Worm (Caenorhabditis elegans) whole organism, midembryonic: ENCODE measurements around the gene H38K22.6.
A peak's percentile ranks its signal among the peaks of the same experiment; 100 is the strongest.

ENCODE experiments used
- T22C8.4 ChIP-seq: fragments of 200-800 bp; sonication (Bioruptor generic); IDR thresholded peaks from 2 replicates; pipeline ENCODE4 v1.3.6; 2022; ENCODE audit warnings: missing genetic modification characterization, missing compliant biosample characterization
- cog-1 ChIP-seq: sonication (generic microtip); optimal IDR thresholded peaks from 2 replicates; lab custom pipeline; 2016; ENCODE audit warnings: missing genetic modification characterization, missing compliant biosample characterization
- flt-1 ChIP-seq: fragments of 200-800 bp; sonication (Bioruptor generic); IDR thresholded peaks from 2 replicates; pipeline ENCODE4 v1.3.6; 2022; ENCODE audit warnings: missing genetic modification characterization, missing compliant biosample characterization
- klf-2 ChIP-seq: fragments of 200-800 bp; sonication (Bioruptor generic); conservative IDR thresholded peaks from 2 replicates; pipeline ENCODE4 v1.3.6; 2022; ENCODE audit warnings: missing genetic modification reagents, missing genetic modification characterization, missing compliant biosample characterization
- med-1 ChIP-seq: sonication (generic microtip); optimal IDR thresholded peaks from 2 replicates; lab custom pipeline; 2017; ENCODE audit warnings: missing genetic modification characterization, mild to moderate bottlenecking, missing compliant biosample characterization, antibody characterized with exemption, missing genetic modification reagents; ENCODE audit not compliant: insufficient read depth
- ref-1 ChIP-seq: fragments of 200-800 bp; sonication (Bioruptor generic); conservative IDR thresholded peaks from 2 replicates; pipeline ENCODE4 v1.3.6; 2022; ENCODE audit warnings: missing genetic modification reagents, missing genetic modification characterization, missing compliant biosample characterization
- tab-1 ChIP-seq: fragments of 200-800 bp; sonication (Bioruptor generic); IDR thresholded peaks from 2 replicates; pipeline ENCODE4 v1.3.6; 2022; ENCODE audit warnings: missing genetic modification characterization, missing compliant biosample characterization
- ztf-23 ChIP-seq: fragments of 200-800 bp; sonication (Bioruptor generic); IDR thresholded peaks from 2 replicates; pipeline ENCODE4 v1.3.6; 2022; ENCODE audit warnings: missing genetic modification reagents, missing genetic modification characterization, missing compliant biosample characterization
- ztf-29 ChIP-seq: fragments of 200-800 bp; sonication (Bioruptor generic); IDR thresholded peaks from 2 replicates; pipeline ENCODE4 v1.3.6; 2022; ENCODE audit warnings: missing genetic modification reagents, missing genetic modification characterization, missing compliant biosample characterization

The H38K22.6 gene

DNA sequence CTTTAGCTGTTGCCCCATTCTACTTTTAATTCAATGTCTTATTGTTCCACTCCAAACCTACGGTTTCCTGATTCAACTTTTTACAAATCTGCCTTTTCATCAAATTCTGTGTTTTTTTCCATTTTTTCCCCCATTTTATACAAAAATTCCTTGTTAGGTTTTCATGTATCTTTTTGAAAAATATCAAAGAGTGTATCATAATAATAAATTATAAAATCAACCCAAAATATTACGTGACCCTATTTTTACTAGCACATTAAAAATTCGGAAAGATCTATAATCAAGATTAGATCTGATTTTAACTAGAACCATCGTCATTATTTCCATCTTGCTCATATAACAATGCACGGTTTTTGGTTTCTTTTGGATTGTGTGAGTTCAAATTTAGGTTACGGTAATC, at the start of gene H38K22.6:
H38K22.6 (plus strand) TSS at position 301 of the 400 bp plus-strand sequence.
- TF ChIP-seq flt-1, result no peak
- TF ChIP-seq T22C8.4 (GFP tag; lab: Robert Waterston, UW), result no peak
- TF ChIP-seq ztf-23 (GFP tag; lab: Robert Waterston, UW), result no peak
- TF ChIP-seq cog-1 (tag; lab: Kevin White, UChicago), result no peak
- TF ChIP-seq klf-2, result no peak
- no peak for TF ChIP-seq med-1 (GFP tag; lab: Kevin White, UChicago)
- no peak for TF ChIP-seq ztf-29 (GFP tag; lab: Robert Waterston, UW)
- no peak for TF ChIP-seq ref-1 (GFP tag; lab: Robert Waterston, UW)
- no peak for TF ChIP-seq tab-1 (GFP tag; lab: Robert Waterston, UW)

DNA sequence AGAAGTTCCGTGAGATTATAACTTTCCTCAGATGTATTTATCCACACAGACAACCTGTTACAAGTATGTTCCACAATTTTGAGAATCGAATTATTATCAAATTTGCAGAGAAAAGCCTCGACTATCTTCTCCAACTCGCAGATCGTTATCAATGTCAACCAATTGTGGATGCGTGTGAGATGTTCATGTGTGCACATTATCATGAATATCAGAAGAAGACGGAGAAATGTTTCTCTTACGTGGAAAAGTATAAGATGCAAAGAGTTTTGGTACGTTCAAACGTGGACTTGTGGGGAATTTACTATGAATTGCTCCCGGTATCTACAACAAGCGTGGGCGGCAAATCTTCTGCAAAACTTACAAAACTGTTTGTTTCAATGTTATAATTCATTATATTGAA, 49.2 kb upstream of the H38K22.6 start:
- TF ChIP-seq ztf-23 (GFP tag; lab: Robert Waterston, UW) (no peak), klf-2 (no peak), med-1 (GFP tag; lab: Kevin White, UChicago) (no peak), tab-1 (GFP tag; lab: Robert Waterston, UW) (no peak), ref-1 (GFP tag; lab: Robert Waterston, UW) (no peak), T22C8.4 (GFP tag; lab: Robert Waterston, UW) (no peak), cog-1 (tag; lab: Kevin White, UChicago) (no peak), flt-1 (no peak), ztf-29 (GFP tag; lab: Robert Waterston, UW) (no peak)

DNA sequence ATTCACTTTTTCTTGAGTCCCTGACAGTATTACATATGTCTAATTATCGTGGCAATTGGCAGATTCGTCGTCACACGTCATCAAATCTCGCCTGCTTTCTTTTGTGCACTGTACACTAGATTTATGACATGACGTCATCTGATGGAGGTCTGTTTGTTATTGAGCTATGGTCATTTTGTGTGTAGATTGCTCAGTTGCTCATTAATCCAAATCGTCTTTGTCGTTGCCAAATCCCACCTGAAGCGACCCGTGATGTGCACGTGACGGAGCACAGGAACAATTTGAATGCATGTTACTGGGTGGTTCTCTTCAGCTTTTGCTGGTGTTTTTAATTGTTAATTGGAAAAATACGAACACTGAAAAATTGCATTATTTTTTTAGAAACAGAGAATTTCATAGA, 47.3 kb upstream of the H38K22.6 start:
- TF ChIP-seq ztf-23 (GFP tag; lab: Robert Waterston, UW) (no peak), ref-1 (GFP tag; lab: Robert Waterston, UW) (no peak)

DNA sequence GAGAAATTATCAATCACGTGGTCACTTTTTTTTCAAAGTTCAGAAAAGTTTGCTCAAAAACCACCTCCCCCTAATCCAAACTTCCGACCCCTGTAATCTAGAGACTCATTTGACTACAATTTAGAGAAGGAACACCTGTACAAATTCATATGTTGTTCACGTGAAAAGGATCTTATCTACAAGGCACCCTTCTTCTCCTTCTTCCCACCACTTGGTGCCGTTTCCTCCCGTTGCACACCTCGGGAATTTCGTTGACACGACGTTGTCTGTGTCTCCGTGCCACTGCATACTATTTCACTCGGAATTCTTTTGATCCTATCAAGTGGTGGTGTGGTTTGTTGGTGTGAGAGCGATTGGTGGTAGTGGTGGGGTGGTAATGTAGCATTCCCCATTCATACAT, 45.7 kb upstream of the H38K22.6 start:
- TF ChIP-seq ztf-23 (GFP tag; lab: Robert Waterston, UW) (no peak), T22C8.4 (GFP tag; lab: Robert Waterston, UW) (no peak)

DNA sequence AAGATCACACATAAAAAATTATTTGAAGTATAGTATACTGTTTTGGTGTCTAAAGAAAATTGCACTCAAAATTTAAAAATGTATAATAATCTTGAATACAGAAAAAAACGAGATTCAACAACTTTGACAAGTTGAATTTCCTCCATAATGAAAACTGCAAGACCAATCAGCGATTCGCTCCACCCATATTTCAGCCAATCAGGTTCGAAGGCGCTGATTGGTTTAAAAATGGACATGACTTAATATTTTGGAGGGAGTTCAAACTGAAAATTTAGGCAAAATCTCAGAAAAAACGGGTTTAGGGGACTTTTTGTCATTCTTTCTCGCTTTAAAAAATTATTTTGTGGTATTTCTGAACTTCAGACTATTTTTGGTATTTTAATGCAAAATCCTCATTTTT, 44.5 kb upstream of the H38K22.6 start:
- TF ChIP-seq ztf-23 (GFP tag; lab: Robert Waterston, UW) (no peak), flt-1 (peak; percentile 9; the same call in 1 of the 2 replicates), T22C8.4 (GFP tag; lab: Robert Waterston, UW) (no peak), cog-1 (tag; lab: Kevin White, UChicago) (no peak), ref-1 (GFP tag; lab: Robert Waterston, UW) (no peak), med-1 (GFP tag; lab: Kevin White, UChicago) (no peak)

DNA sequence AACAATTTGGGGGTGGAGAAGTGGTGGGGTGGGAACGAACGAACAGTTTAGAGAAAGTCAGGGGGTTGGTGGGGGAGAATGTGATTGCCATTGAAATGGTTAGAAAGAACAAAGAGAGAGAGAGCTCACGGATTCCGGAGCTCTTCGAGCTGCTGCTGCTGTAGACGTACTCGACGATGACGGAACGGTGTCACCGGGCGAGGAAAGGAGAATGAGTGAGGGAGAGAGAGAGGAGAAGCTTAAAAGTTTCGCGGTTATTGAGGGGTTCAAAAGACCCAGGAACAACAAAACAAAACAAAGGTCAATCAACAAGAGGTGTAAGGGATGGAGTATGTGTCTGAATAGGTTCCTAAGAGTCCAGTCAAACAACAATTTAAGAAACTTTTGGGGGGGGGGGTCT, 43.9 kb upstream of the H38K22.6 start:
- no peak for TF ChIP-seq ztf-23 (GFP tag; lab: Robert Waterston, UW)
- TF ChIP-seq klf-2, result no peak
- no peak for TF ChIP-seq T22C8.4 (GFP tag; lab: Robert Waterston, UW)
- TF ChIP-seq ztf-29 (GFP tag; lab: Robert Waterston, UW), result no peak
- no peak for TF ChIP-seq tab-1 (GFP tag; lab: Robert Waterston, UW)
- no peak for TF ChIP-seq ref-1 (GFP tag; lab: Robert Waterston, UW)
- no peak; the same call in 1 of the 2 replicates for TF ChIP-seq flt-1
- no peak for TF ChIP-seq med-1 (GFP tag; lab: Kevin White, UChicago)
- no peak for TF ChIP-seq cog-1 (tag; lab: Kevin White, UChicago)

DNA sequence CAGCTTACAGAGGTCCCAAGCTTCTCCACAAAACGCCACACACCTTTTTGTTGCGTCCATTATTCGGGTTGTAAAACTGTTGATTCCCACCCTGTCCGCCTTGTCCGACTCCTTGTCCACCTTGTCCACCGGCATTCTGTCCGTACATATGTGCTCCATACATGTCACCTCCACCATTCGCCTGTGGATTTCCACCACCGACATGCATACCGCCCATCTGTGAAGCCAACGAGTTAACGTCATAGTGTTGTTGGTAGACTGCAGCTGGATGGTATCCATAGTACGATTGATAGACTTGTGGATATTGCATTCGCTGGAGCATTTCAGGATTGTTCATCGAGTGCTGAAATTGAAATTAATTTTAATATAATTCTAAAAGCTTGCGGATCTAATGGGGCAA, 42.5 kb upstream of the H38K22.6 start:
- no peak for TF ChIP-seq ztf-29 (GFP tag; lab: Robert Waterston, UW)
- no peak for TF ChIP-seq klf-2
- no peak for TF ChIP-seq cog-1 (tag; lab: Kevin White, UChicago)
- no peak for TF ChIP-seq tab-1 (GFP tag; lab: Robert Waterston, UW)

DNA sequence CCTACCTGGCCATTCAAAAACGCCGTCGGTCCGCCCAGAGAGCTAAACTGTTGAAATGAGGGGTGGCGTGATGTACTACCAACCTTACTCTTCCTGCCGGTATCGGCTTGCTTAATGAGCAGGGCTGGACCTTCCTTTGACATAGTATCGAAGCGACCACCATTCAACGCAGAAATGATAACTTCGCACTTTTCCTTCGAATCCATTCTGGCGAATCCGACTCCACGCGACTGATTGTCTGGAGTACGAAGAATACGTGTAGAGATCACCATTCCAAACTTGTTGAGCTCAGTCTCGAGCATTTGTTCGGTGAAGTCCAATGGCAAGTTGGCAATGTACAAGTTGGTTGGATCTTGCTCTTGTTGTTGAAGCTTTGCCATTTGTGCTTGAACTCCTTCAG, 42.0 kb upstream of the H38K22.6 start:
- TF ChIP-seq ztf-23 (GFP tag; lab: Robert Waterston, UW) (no peak), flt-1 (0 out of 2 replicates have a peak, but pooled peaks have one; percentile 45)

DNA sequence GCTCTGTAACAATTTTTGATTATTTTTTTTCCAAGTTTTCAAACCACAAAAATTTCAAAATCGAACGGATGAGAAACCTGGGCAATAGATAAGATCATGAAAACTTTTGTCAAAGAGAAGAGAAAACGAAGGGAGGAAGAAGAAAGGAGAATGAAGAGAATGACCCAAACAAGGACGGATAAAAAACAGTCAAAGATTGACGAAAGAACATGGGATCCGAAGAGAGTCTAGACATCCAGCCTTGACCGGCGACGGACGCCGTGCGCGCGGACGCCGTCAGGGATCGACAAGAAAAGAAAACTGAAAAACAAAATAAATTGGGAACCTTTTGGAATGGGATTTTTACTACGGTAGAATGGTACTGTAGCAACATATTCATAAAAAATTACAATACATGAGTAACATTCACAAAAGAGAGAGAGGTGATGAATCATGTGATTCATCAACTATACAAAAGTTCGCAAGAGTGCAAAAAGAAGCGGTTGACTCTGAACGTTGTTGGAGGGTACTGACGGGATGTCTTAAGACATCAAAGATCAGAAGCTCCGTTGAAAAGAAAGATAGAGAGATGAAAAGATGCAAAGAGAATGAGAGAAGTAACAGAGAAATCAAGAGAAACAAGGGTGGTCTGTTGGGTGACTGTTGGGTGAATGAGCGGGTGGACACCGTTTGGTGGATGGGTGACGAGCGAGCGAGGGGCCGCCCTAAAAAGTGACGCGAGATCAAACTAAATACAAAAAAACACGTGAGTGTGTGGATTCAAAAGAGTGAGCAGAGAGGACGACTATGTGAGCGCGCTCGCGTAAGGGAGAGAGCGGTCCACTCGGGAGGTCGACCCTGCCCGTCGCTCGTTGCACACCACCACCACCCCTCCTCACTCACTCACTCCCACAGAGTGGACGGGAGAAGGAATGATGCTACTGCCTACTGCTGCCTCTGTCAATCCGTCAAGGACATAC, 39.7 kb upstream of the H38K22.6 start, which contains the start of gene sup-26:
sup-26 (minus strand) TSS at position 10 of the 959 bp plus-strand sequence.
- TF ChIP-seq ztf-29 (GFP tag; lab: Robert Waterston, UW) (no peak), med-1 (GFP tag; lab: Kevin White, UChicago) (no peak), cog-1 (tag; lab: Kevin White, UChicago) (no peak), klf-2 (0 out of 2 replicates have a peak, but pooled peaks have one; percentile 38), ref-1 (GFP tag; lab: Robert Waterston, UW) (no peak), T22C8.4 (GFP tag; lab: Robert Waterston, UW) (no peak), flt-1 (peak; percentile 47; the same call in 1 of the 2 replicates), tab-1 (GFP tag; lab: Robert Waterston, UW) (peak; percentile 15; the same call in 1 of the 2 replicates), ztf-23 (GFP tag; lab: Robert Waterston, UW) (peak; percentile 26; the same call in 1 of the 2 replicates)
